Worm (Caenorhabditis elegans) whole organism, L4/young adult: ENCODE data around the gene fbxl-4.

Experiments
- W03F9.2 ChIP-seq: fragments of 150-350 bp; optimal IDR thresholded peaks from 2 replicates; lab custom pipeline; 2014; ENCODE audit warnings: missing biosample characterization, missing genetic modification characterization
- dao-5 ChIP-seq: sonication (generic microtip); optimal IDR thresholded peaks from 2 replicates; lab custom pipeline; 2016; ENCODE audit warnings: missing genotype, missing genetic modification characterization, moderate library complexity, missing compliant biosample characterization
- him-1 ChIP-seq: sonication (generic microtip); optimal IDR thresholded peaks from 2 replicates; lab custom pipeline; 2016; ENCODE audit warnings: missing genotype, missing genetic modification reagents, missing genetic modification characterization, missing compliant biosample characterization

DNA sequence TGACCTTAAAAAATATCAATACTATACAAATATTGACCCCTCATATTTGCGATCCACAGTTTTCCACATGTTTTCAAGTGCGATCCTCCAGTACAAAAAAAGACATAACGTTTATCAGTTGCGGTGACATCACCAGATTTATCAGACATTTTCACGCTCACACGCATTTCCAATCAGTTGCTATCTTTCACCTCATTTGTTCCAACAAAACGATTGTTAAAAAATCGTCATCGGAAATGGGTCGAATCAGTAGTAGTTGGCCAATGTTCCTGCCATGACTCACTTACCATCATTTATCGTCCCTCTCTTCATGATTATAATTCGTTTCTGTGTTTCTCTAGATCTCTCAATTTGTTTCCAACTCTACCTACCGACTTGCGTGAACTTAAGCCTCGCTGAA lies 36.9 kb upstream of the fbxl-4 start:
- no peak for TF ChIP-seq him-1 (tag; lab: Kevin White, UChicago)
- TF ChIP-seq W03F9.2 (tag; lab: Kevin White, UChicago), result no peak
- TF ChIP-seq dao-5 (tag; lab: Kevin White, UChicago), result no peak
